Worm (Caenorhabditis elegans): ENCODE measurements around the gene cyp-33C1.

DNA sequence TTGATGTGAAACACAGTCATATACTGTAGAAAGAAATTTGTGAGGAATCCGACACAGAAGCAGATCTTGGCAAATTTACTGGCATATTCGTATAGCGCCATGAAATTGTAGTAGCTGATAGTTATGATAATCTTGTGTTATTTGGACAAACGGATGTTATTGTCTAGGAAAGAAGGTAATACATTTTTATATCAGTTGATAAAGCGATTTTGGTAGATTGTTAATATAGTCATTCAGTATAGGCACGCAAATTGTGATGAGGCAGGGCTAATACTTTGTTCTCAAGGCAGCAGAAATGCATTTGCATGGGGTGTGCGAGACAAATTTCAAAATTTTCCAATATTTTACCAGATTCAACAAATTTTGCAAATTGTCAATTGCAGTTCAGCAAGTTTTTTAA is 33.3 kb upstream of the cyp-33C1 start, which contains the start of gene str-52:
- TF ChIP-seq blmp-1 (tag; optimal IDR thresholded peaks at IDR 0.05) (no peak), elt-1 (tag; optimal IDR thresholded peaks at IDR 0.05; ENCODE audit: borderline replicate concordance, insufficient read depth) (no peak), sem-2 (GFP tag; optimal IDR thresholded peaks at IDR 0.05) (no peak)
